Worm (Caenorhabditis elegans) whole organism, mixed stage, embryonic: Measurements from ENCODE around the gene cyld-1.

Experiments
- M03D4.4 ChIP-seq: sonication (generic microtip); optimal IDR thresholded peaks from 2 replicates; lab custom pipeline; 2017; ENCODE audit warnings: mild to moderate bottlenecking, missing genetic modification characterization, missing compliant biosample characterization
- bed-3 ChIP-seq: fragments of 200-800 bp; sonication (Bioruptor generic); optimal IDR thresholded peaks from 3 replicates; lab custom pipeline; 2018; ENCODE audit warnings: mild to moderate bottlenecking, missing genetic modification characterization, moderate library complexity, missing compliant biosample characterization
- ceh-39 ChIP-seq: fragments of 150-350 bp; optimal IDR thresholded peaks from 2 replicates; lab custom pipeline; 2014; ENCODE audit warnings: missing biosample characterization, missing genetic modification characterization
- ceh-43 ChIP-seq: fragments of 200-800 bp; sonication (Bioruptor generic); optimal IDR thresholded peaks from 2 replicates; lab custom pipeline; 2018; ENCODE audit warnings: mild to moderate bottlenecking, missing genetic modification characterization, moderate library complexity, missing compliant biosample characterization
- ceh-83 ChIP-seq: fragments of 200-800 bp; sonication (Bioruptor generic); optimal IDR thresholded peaks from 2 replicates; lab custom pipeline; 2018; ENCODE audit warnings: mild to moderate bottlenecking, missing genetic modification characterization, missing compliant biosample characterization
- ces-1 ChIP-seq: fragments of 150-350 bp; optimal IDR thresholded peaks from 2 replicates; lab custom pipeline; 2014; ENCODE audit warnings: missing biosample characterization, missing genetic modification reagents, missing genetic modification characterization
- cnd-1 ChIP-seq: fragments of 200-800 bp; sonication (Bioruptor generic); optimal IDR thresholded peaks from 2 replicates; lab custom pipeline; 2018; ENCODE audit warnings: mild to moderate bottlenecking, missing genetic modification characterization, missing compliant biosample characterization
- drap-1 ChIP-seq: fragments of 200-800 bp; sonication (Bioruptor generic); optimal IDR thresholded peaks from 3 replicates; lab custom pipeline; 2018; ENCODE audit warnings: mild to moderate bottlenecking, missing genetic modification characterization, missing compliant biosample characterization
- elt-1 ChIP-seq: sonication (generic microtip); optimal IDR thresholded peaks from 2 replicates; lab custom pipeline; 2017; ENCODE audit warnings: missing genetic modification characterization, mild to moderate bottlenecking, missing compliant biosample characterization, antibody characterized with exemption, moderate library complexity, borderline replicate concordance; ENCODE audit not compliant: insufficient read depth
- elt-3 ChIP-seq: fragments of 150-350 bp; optimal IDR thresholded peaks from 2 replicates; lab custom pipeline; 2014; ENCODE audit warnings: missing biosample characterization, missing genetic modification characterization
- flh-1 ChIP-seq: fragments of 200-800 bp; sonication (Bioruptor generic); optimal IDR thresholded peaks from 2 replicates; lab custom pipeline; 2018; ENCODE audit warnings: mild to moderate bottlenecking, missing genetic modification characterization, moderate library complexity, missing compliant biosample characterization
- ham-2 ChIP-seq: fragments of 200-800 bp; sonication (Bioruptor generic); optimal IDR thresholded peaks from 2 replicates; lab custom pipeline; 2018; ENCODE audit warnings: mild to moderate bottlenecking, missing genetic modification characterization, missing compliant biosample characterization
- hlh-1 ChIP-seq: fragments of 150-350 bp; optimal IDR thresholded peaks from 2 replicates; lab custom pipeline; 2014; ENCODE audit warnings: missing biosample characterization, missing genetic modification reagents, missing genetic modification characterization
- lin-13 ChIP-seq: fragments of 150-350 bp; optimal IDR thresholded peaks from 2 replicates; lab custom pipeline; 2014; ENCODE audit warnings: missing biosample characterization, missing genetic modification characterization
- lin-32 ChIP-seq: fragments of 200-800 bp; sonication (Bioruptor generic); optimal IDR thresholded peaks from 2 replicates; lab custom pipeline; 2018; ENCODE audit warnings: mild to moderate bottlenecking, missing genetic modification characterization, missing compliant biosample characterization
- lsy-2 ChIP-seq: fragments of 150-350 bp; optimal IDR thresholded peaks from 2 replicates; lab custom pipeline; 2014; ENCODE audit warnings: missing biosample characterization, missing genetic modification characterization
- mab-5 ChIP-seq: fragments of 150-350 bp; optimal IDR thresholded peaks from 2 replicates; lab custom pipeline; 2014; ENCODE audit warnings: missing biosample characterization, missing genetic modification characterization
- mep-1 ChIP-seq: fragments of 150-350 bp; optimal IDR thresholded peaks from 2 replicates; lab custom pipeline; 2017; ENCODE audit warnings: missing biosample characterization, missing genetic modification reagents, missing genetic modification characterization, inconsistent platforms
- mls-2 ChIP-seq: sonication (generic microtip); optimal IDR thresholded peaks from 2 replicates; lab custom pipeline; 2016; ENCODE audit warnings: mild to moderate bottlenecking, missing genetic modification characterization, moderate library complexity, missing compliant biosample characterization
- nhr-12 ChIP-seq: fragments of 150-350 bp; optimal IDR thresholded peaks from 2 replicates; lab custom pipeline; 2014; ENCODE audit warnings: missing biosample characterization, missing genetic modification characterization
- nhr-2 ChIP-seq: fragments of 150-350 bp; optimal IDR thresholded peaks from 2 replicates; lab custom pipeline; 2014; ENCODE audit warnings: missing biosample characterization, missing genetic modification characterization
- nhr-237 ChIP-seq: fragments of 150-350 bp; optimal IDR thresholded peaks from 2 replicates; lab custom pipeline; 2014; ENCODE audit warnings: missing biosample characterization, missing genetic modification characterization
- nhr-28 ChIP-seq: fragments of 150-350 bp; optimal IDR thresholded peaks from 2 replicates; lab custom pipeline; 2014; ENCODE audit warnings: missing biosample characterization, missing genetic modification characterization
- nhr-76 ChIP-seq: sonication (generic microtip); optimal IDR thresholded peaks from 2 replicates; lab custom pipeline; 2017; ENCODE audit warnings: missing biosample characterization, missing genetic modification characterization
- sem-2 ChIP-seq: fragments of 200-800 bp; sonication (Bioruptor generic); optimal IDR thresholded peaks from 2 replicates; lab custom pipeline; 2018; ENCODE audit warnings: mild to moderate bottlenecking, missing genetic modification characterization, missing compliant biosample characterization
- snpc-4 ChIP-seq: fragments of 150-350 bp; optimal IDR thresholded peaks from 2 replicates; lab custom pipeline; 2014; ENCODE audit warnings: missing biosample characterization, missing genetic modification characterization
- sptf-1 ChIP-seq: sonication (generic microtip); optimal IDR thresholded peaks from 2 replicates; lab custom pipeline; 2017; ENCODE audit warnings: mild to moderate bottlenecking, missing genetic modification characterization, moderate library complexity, missing compliant biosample characterization
- tbx-8 ChIP-seq: fragments of 200-800 bp; sonication (Bioruptor generic); optimal IDR thresholded peaks from 2 replicates; lab custom pipeline; 2018; ENCODE audit warnings: mild to moderate bottlenecking, missing genetic modification characterization, moderate library complexity, missing compliant biosample characterization
- unc-120 ChIP-seq: sonication (generic microtip); optimal IDR thresholded peaks from 2 replicates; lab custom pipeline; 2017; ENCODE audit warnings: missing genetic modification characterization, missing compliant biosample characterization; ENCODE audit not compliant: poor library complexity, severe bottlenecking
- unc-39 ChIP-seq: fragments of 150-350 bp; optimal IDR thresholded peaks from 2 replicates; lab custom pipeline; 2014; ENCODE audit warnings: missing biosample characterization, missing genetic modification characterization
- unc-62 ChIP-seq: fragments of 150-350 bp; optimal IDR thresholded peaks from 2 replicates; lab custom pipeline; 2014; ENCODE audit warnings: missing biosample characterization, missing genetic modification reagents, missing genetic modification characterization
- zip-8 ChIP-seq: fragments of 150-350 bp; optimal IDR thresholded peaks from 2 replicates; lab custom pipeline; 2014; ENCODE audit warnings: missing biosample characterization, missing genetic modification characterization
- ztf-11 ChIP-seq: fragments of 150-350 bp; optimal IDR thresholded peaks from 2 replicates; lab custom pipeline; 2014; ENCODE audit warnings: missing biosample characterization, missing genetic modification characterization

cyld-1 gene

ce11 chrIII:9928777-9929176 is 18.3 kb upstream of the cyld-1 start, which contains the start of gene ttr-1:
TSS of gene ttr-1 (plus strand) at chrIII:9929077.
- TF ChIP-seq sptf-1 (no peak), lin-13 (tag; lab: Kevin White, UChicago) (no peak), mep-1 (no peak), elt-3 (tag; lab: Kevin White, UChicago) (no peak), sem-2 (no peak), hlh-1 (tag; lab: Kevin White, UChicago) (no peak), mab-5 (no peak), tbx-8 (no peak)

DNA sequence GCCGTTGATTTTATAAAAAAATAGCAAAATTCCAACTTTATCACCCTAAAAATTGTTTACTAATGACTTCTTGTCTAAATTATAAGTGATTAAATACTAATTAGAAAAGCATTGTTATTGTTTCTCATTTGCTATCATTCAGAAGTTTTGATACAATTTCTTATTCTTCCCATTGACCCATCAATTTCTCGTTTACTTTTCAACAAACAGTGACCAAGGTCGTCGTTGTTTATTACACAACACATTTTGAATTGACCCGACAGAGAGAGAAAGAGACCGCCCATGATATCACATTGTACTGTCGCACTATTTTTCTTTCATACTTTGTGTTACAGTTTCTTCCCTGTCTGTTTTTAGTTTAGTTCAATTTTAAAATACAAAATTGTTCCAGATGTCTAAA is 16.9 kb upstream of the cyld-1 start, which contains the start of gene ttr-2:
Gene ttr-2, plus strand, starts transcription at position 392 of the 400 bp plus-strand sequence.
- TF ChIP-seq bed-3 (no peak), lin-32 (GFP tag; lab: Kevin White, UChicago) (no peak), lsy-2 (no peak), ceh-83 (GFP tag; lab: Kevin White, UChicago) (no peak)
- TF ChIP-seq, all 35 proteins: peak for 0

DNA sequence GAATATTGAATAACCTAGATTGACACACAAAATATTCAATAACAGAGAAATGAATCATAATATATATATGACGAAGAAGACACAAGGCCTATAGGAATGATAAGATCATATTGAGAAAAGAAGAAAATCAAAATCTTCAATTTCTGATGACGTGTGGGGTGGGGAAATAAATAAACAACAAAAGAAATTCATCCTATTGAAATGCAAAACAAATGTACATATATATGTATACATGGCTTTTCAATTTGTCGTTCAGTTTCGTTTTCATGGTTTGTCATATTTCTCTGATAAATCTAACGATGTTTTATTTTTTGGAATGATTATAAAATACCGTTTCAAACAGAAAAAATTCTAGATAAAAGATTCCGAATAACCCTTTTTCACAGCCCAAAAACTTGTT is 16.2 kb upstream of the cyld-1 start, which contains the start of gene ttr-3:
Gene ttr-3, minus strand, starts transcription at position 101 of the 400 bp plus-strand sequence.
- no peak for TF ChIP-seq tbx-8
- TF ChIP-seq nhr-2 (tag; lab: Kevin White, UChicago), result no peak
- no peak for TF ChIP-seq ceh-83 (GFP tag; lab: Kevin White, UChicago)
- TF ChIP-seq snpc-4 (tag; lab: Kevin White, UChicago), result no peak
- no peak for TF ChIP-seq ceh-43
- no peak for TF ChIP-seq unc-62 (GFP tag; lab: Kevin White, UChicago)
- TF ChIP-seq nhr-237 (tag; lab: Kevin White, UChicago), result no peak
- no peak for TF ChIP-seq drap-1

ce11 chrIII:9922874-9923273 is 12.4 kb upstream of the cyld-1 start, which contains the start of gene cbp-2:
TSS of gene cbp-2 (plus strand) at chrIII:9923174.
- TF ChIP-seq lin-32 (GFP tag; lab: Kevin White, UChicago), result no peak
- TF ChIP-seq nhr-28 (tag; lab: Kevin White, UChicago), result no peak
- TF ChIP-seq nhr-76 (tag; lab: Kevin White, UChicago), result no peak
- TF ChIP-seq ces-1 (GFP tag; lab: Kevin White, UChicago), result no peak
- no peak for TF ChIP-seq unc-120
- TF ChIP-seq ztf-11 (tag; lab: Kevin White, UChicago), result no peak
- TF ChIP-seq nhr-237 (tag; lab: Kevin White, UChicago), result no peak
- TF ChIP-seq lin-13 (tag; lab: Kevin White, UChicago), result no peak
- TF ChIP-seq zip-8 (tag; lab: Kevin White, UChicago), result no peak
- no peak for TF ChIP-seq nhr-2 (tag; lab: Kevin White, UChicago)
- no peak for TF ChIP-seq ceh-43
- no peak for TF ChIP-seq sptf-1
- TF ChIP-seq ham-2, result no peak
- TF ChIP-seq nhr-12 (tag; lab: Kevin White, UChicago), result no peak
- TF ChIP-seq cnd-1, result no peak
- TF ChIP-seq flh-1 (GFP tag; lab: Kevin White, UChicago), result no peak
- TF ChIP-seq elt-3 (tag; lab: Kevin White, UChicago), result no peak
- no peak for TF ChIP-seq M03D4.4 (tag; lab: Kevin White, UChicago)
- no peak for TF ChIP-seq hlh-1 (tag; lab: Kevin White, UChicago)

- no peak for TF ChIP-seq tbx-8
- no peak for TF ChIP-seq ham-2
- no peak for TF ChIP-seq ceh-39 (tag; lab: Kevin White, UChicago)
- no peak for TF ChIP-seq cnd-1
- no peak for TF ChIP-seq nhr-28 (tag; lab: Kevin White, UChicago)
- no peak for TF ChIP-seq unc-62 (GFP tag; lab: Kevin White, UChicago)
- TF ChIP-seq mep-1, result no peak
- TF ChIP-seq ztf-11 (tag; lab: Kevin White, UChicago), result no peak
- no peak for TF ChIP-seq lin-13 (tag; lab: Kevin White, UChicago)
- TF ChIP-seq mls-2 (tag; lab: Kevin White, UChicago), result no peak
- no peak for TF ChIP-seq M03D4.4 (tag; lab: Kevin White, UChicago)
- no peak for TF ChIP-seq elt-1
- TF ChIP-seq unc-120, result no peak
- TF ChIP-seq drap-1, result no peak
- no peak for TF ChIP-seq unc-39
- no peak for TF ChIP-seq ces-1 (GFP tag; lab: Kevin White, UChicago)
- TF ChIP-seq sptf-1, result no peak
- no peak for TF ChIP-seq sem-2
- no peak for TF ChIP-seq ceh-83 (GFP tag; lab: Kevin White, UChicago)
Measured at ce11 chrIII:9922310-9922709, 11.9 kb upstream of the cyld-1 start.
